Worm (Caenorhabditis elegans) whole organism, L4 larva: ENCODE results near the gene W06D11.2.

Experiments
- F44E2.7 ChIP-seq: fragments of 200-800 bp; sonication (Bioruptor generic); IDR thresholded peaks from 2 replicates; pipeline ENCODE4 v2.1.2; 2022; ENCODE audit warnings: missing genetic modification characterization, missing compliant biosample characterization
- R02D3.7 ChIP-seq: fragments of 150-350 bp; sonication (generic microtip); optimal IDR thresholded peaks from 3 replicates; lab custom pipeline; 2014; ENCODE audit warnings: missing biosample characterization, missing genetic modification characterization
- T26A8.4 ChIP-seq: fragments of 200-800 bp; sonication (Bioruptor generic); IDR thresholded peaks from 2 replicates; pipeline ENCODE4 v1.3.6; 2022; ENCODE audit warnings: missing genetic modification characterization, missing compliant biosample characterization
- aha-1 ChIP-seq: fragments of 150-350 bp; peaks from one replicate; lab custom pipeline; 2014; ENCODE audit warnings: missing biosample characterization, missing genetic modification characterization
- aly-2 ChIP-seq: sonication (generic microtip); optimal IDR thresholded peaks from 2 replicates; lab custom pipeline; 2018; ENCODE audit warnings: missing biosample characterization, missing genetic modification characterization
- ceh-20 ChIP-seq: fragments of 200-800 bp; sonication (Bioruptor generic); IDR thresholded peaks from 2 replicates; pipeline ENCODE4 v1.3.6; 2022; ENCODE audit warnings: missing genetic modification reagents, missing genetic modification characterization, missing compliant biosample characterization
- ces-1 ChIP-seq: fragments of 150-350 bp; sonication (generic microtip); optimal IDR thresholded peaks from 4 replicates; lab custom pipeline; 2014; ENCODE audit warnings: missing biosample characterization, missing genetic modification reagents, missing genetic modification characterization
- daf-19 ChIP-seq: fragments of 200-800 bp; sonication (Bioruptor generic); conservative IDR thresholded peaks from 2 replicates; pipeline ENCODE4 v1.3.6; 2022; ENCODE audit warnings: missing genetic modification characterization, missing compliant biosample characterization
- dmd-6 ChIP-seq: fragments of 200-800 bp; sonication (Bioruptor generic); IDR thresholded peaks from 2 replicates; pipeline ENCODE4 v1.3.6; 2022; ENCODE audit warnings: missing genetic modification reagents, missing genetic modification characterization, missing compliant biosample characterization
- dmd-8 ChIP-seq: fragments of 200-800 bp; sonication (Bioruptor generic); IDR thresholded peaks from 2 replicates; pipeline ENCODE4 v1.3.6; 2022; ENCODE audit warnings: missing genetic modification characterization, missing compliant biosample characterization
- dmd-9 ChIP-seq: fragments of 200-800 bp; sonication (Bioruptor generic); IDR thresholded peaks from 2 replicates; pipeline ENCODE4 v1.3.6; 2022; ENCODE audit warnings: missing genetic modification reagents, missing genetic modification characterization, missing compliant biosample characterization
- dve-1 ChIP-seq: sonication (generic microtip); optimal IDR thresholded peaks from 2 replicates; lab custom pipeline; 2017; ENCODE audit warnings: antibody characterized with exemption, mild to moderate bottlenecking, missing genetic modification characterization, missing compliant biosample characterization; ENCODE audit not compliant: insufficient read depth
- hif-1 ChIP-seq, 2 experiments: sonication (generic microtip); optimal IDR thresholded peaks; 2 replicates each; lab custom pipeline; 2016 to 2017; ENCODE audit warnings: missing compliant biosample characterization in 2 of 2, missing genetic modification characterization in 2 of 2, missing genetic modification reagents in 2 of 2, missing genotype in 2 of 2, mild to moderate bottlenecking in 1 of 2
- hlh-11 ChIP-seq: fragments of 200-800 bp; sonication (Bioruptor generic); optimal IDR thresholded peaks from 2 replicates; lab custom pipeline; 2018; ENCODE audit warnings: mild to moderate bottlenecking, missing genetic modification characterization, missing compliant biosample characterization
- hmg-1.1 ChIP-seq: fragments of 200-800 bp; sonication (Bioruptor generic); IDR thresholded peaks from 2 replicates; pipeline ENCODE4 v1.3.6; 2022; ENCODE audit warnings: missing genetic modification reagents, missing genetic modification characterization, missing compliant biosample characterization
- jun-1 ChIP-seq: fragments of 150-350 bp; optimal IDR thresholded peaks from 2 replicates; lab custom pipeline; 2014; ENCODE audit warnings: missing biosample characterization, missing genetic modification reagents, missing genetic modification characterization
- lir-3 ChIP-seq: sonication (generic microtip); optimal IDR thresholded peaks from 2 replicates; lab custom pipeline; 2016; ENCODE audit warnings: mild to moderate bottlenecking, missing genetic modification characterization, missing compliant biosample characterization
- mdt-29 ChIP-seq: fragments of 200-800 bp; sonication (Bioruptor generic); IDR thresholded peaks from 2 replicates; pipeline ENCODE4 v1.3.6; 2022; ENCODE audit warnings: missing genetic modification reagents, missing genetic modification characterization, missing compliant biosample characterization
- mxl-2 ChIP-seq: fragments of 200-800 bp; sonication (Bioruptor generic); conservative IDR thresholded peaks from 2 replicates; pipeline ENCODE4 v1.3.6; 2022; ENCODE audit warnings: missing genetic modification reagents, missing genetic modification characterization, missing compliant biosample characterization
- nhr-10 ChIP-seq: fragments of 150-350 bp; optimal IDR thresholded peaks from 2 replicates; lab custom pipeline; 2014; ENCODE audit warnings: missing biosample characterization, missing genetic modification characterization
- nhr-11 ChIP-seq: fragments of 150-350 bp; optimal IDR thresholded peaks from 2 replicates; lab custom pipeline; 2014; ENCODE audit warnings: missing biosample characterization, missing genetic modification characterization
- nhr-76 ChIP-seq: fragments of 150-350 bp; optimal IDR thresholded peaks from 2 replicates; lab custom pipeline; 2014; ENCODE audit warnings: missing biosample characterization, missing genetic modification characterization
- pha-4 ChIP-seq, 2 experiments: fragments of 150-350 bp in 1 of 2; fragments of 200-800 bp in 1 of 2; sonication (Bioruptor generic) in 1 of 2; IDR thresholded peaks in 1 of 2; optimal IDR thresholded peaks in 1 of 2; 2 replicates each; pipeline versions ENCODE4 v1.3.6 to Lab custom; 2014 to 2022; ENCODE audit warnings: missing genetic modification characterization in 2 of 2, missing genetic modification reagents in 2 of 2, missing biosample characterization in 1 of 2, missing compliant biosample characterization in 1 of 2
- pqm-1 ChIP-seq: sonication (generic microtip); optimal IDR thresholded peaks from 2 replicates; lab custom pipeline; 2017; ENCODE audit warnings: missing biosample characterization, missing genetic modification characterization
- rbr-2 ChIP-seq: sonication (generic microtip); optimal IDR thresholded peaks from 2 replicates; lab custom pipeline; 2016; ENCODE audit warnings: missing genotype, missing genetic modification characterization, missing compliant biosample characterization
- set-16 ChIP-seq: fragments of 200-800 bp; sonication (Bioruptor generic); IDR thresholded peaks from 2 replicates; pipeline ENCODE4 v1.3.6; 2022; ENCODE audit warnings: missing genetic modification reagents, missing genetic modification characterization, missing compliant biosample characterization
- snpc-4 ChIP-seq: fragments of 150-350 bp; optimal IDR thresholded peaks from 2 replicates; lab custom pipeline; 2014; ENCODE audit warnings: missing biosample characterization, missing genetic modification characterization
- tag-97 ChIP-seq: fragments of 200-800 bp; sonication (Bioruptor generic); IDR thresholded peaks from 2 replicates; pipeline ENCODE4 v1.3.6; 2022; ENCODE audit warnings: missing genetic modification characterization, missing compliant biosample characterization
- unc-130 ChIP-seq: sonication (generic microtip); optimal IDR thresholded peaks from 2 replicates; lab custom pipeline; 2016; ENCODE audit warnings: missing genetic modification reagents, missing genetic modification characterization, missing compliant biosample characterization
- unc-62 ChIP-seq, 3 experiments: fragments of 150-350 bp in 1 of 3; sonication (generic microtip); optimal IDR thresholded peaks in 2 of 3; peaks in 1 of 3; 1 replicate in 1 of 3; 2 replicates in 2 of 3; lab custom pipeline; 2014 to 2017; ENCODE audit warnings: missing biosample characterization in 3 of 3, missing genetic modification characterization in 3 of 3, missing genetic modification reagents in 3 of 3, missing genotype in 1 of 3
- zag-1 ChIP-seq: fragments of 150-350 bp; optimal IDR thresholded peaks from 2 replicates; lab custom pipeline; 2014; ENCODE audit warnings: missing biosample characterization, missing genetic modification characterization
- ztf-11 ChIP-seq: fragments of 150-350 bp; optimal IDR thresholded peaks from 2 replicates; lab custom pipeline; 2014; ENCODE audit warnings: missing biosample characterization, missing genetic modification characterization

W06D11.2 gene

DNA sequence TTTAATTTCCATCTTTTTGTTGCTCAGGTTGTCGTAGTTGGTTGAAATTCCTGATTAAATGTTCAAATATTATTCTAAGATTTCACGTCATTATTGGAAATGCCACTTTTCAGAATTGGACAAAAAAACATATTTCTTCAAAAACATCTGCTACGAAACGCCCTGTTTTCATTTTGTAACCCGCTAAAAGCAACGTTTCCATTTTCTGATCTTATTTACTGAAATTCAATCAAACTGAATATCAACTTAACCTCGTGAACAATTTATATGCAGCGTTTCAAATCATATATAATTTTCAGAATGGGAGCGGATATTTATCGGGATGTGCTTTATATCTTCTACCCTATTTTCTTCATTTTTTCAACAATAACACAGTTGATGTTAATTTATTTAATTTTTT, 26.9 kb upstream of the W06D11.2 start, which contains the start of gene srd-40:
srd-40 (plus strand) TSS at position 301 of the 400 bp plus-strand sequence.
- no peak for TF ChIP-seq dve-1 (tag; lab: Kevin White, UChicago)
- TF ChIP-seq dmd-6 (GFP tag; lab: Robert Waterston, UW) = no peak
- no peak for TF ChIP-seq dmd-8
- TF ChIP-seq set-16 (GFP tag; lab: Robert Waterston, UW) = no peak
- no peak for TF ChIP-seq mdt-29
- no peak for TF ChIP-seq F44E2.7 (GFP tag; lab: Robert Waterston, UW)
- no peak for TF ChIP-seq dmd-9 (GFP tag; lab: Robert Waterston, UW)
- no peak for TF ChIP-seq pha-4 (GFP tag; IDR thresholded peaks at IDR 0.05; lab: Robert Waterston, UW)
- no peak for TF ChIP-seq pha-4 (tag; optimal IDR thresholded peaks at IDR 0.05; lab: Kevin White, UChicago)
- TF ChIP-seq R02D3.7 (tag; lab: Kevin White, UChicago) = no peak
- no peak for TF ChIP-seq tag-97 (GFP tag; lab: Robert Waterston, UW)
- no peak for TF ChIP-seq zag-1
- TF ChIP-seq nhr-10 = no peak
- TF ChIP-seq lir-3 (tag; lab: Kevin White, UChicago) = no peak
- TF ChIP-seq aly-2 = no peak
- no peak for TF ChIP-seq nhr-76 (tag; lab: Kevin White, UChicago)
- no peak for TF ChIP-seq pqm-1 (tag; lab: Kevin White, UChicago)

DNA sequence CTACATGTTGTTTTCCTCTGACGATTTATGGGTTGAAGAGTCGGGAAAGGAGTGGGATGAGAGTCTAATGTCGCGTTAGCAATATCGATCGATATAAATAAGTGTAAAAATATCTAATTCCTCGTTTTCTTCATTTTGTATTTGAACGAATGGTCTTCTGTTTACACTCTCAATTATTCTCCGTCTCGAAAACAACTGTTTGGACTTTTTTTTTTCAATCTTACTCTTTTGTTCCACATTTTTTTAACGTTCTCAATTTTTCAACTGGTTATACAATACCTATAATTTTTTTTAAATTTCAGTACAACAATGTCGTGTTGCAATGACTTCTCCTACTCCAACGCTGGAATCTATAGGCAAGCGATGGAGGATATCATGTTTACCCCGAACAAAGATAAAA, 24.8 kb upstream of the W06D11.2 start, which contains the start of gene F17A2.13:
F17A2.13 (plus strand) TSS at position 301 of the 400 bp plus-strand sequence.
- no peak for TF ChIP-seq T26A8.4 (GFP tag; lab: Robert Waterston, UW)
- TF ChIP-seq hmg-1.1 (GFP tag; lab: Robert Waterston, UW) = no peak
- TF ChIP-seq nhr-11 (tag; lab: Kevin White, UChicago) = no peak
- TF ChIP-seq ces-1 (GFP tag; lab: Kevin White, UChicago) = no peak

DNA sequence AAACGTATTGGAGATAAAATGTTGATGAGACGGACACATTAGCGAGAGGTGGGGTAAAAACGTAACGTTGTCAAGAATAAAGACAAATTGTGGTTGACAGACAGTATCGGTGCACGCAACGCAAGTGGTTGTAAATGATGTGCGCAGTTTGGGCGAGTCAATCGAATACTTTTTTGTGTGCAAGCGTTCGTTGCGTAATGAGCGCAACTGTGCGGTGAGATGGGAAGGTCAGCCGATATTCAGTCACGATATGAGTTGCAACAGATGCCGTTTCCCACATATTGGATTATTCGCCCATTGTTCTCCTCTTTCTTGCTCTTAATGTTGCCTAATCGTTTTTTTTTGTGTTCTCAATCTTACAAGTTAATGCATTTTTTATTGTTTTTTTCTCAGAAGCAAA, 24.2 kb upstream of the W06D11.2 start, which contains the start of gene ceh-40:
ceh-40 (minus strand) TSS at position 41 of the 400 bp plus-strand sequence.
- no peak for TF ChIP-seq hlh-11 (tag; lab: Kevin White, UChicago)
- TF ChIP-seq unc-62 (GFP tag; optimal IDR thresholded peaks at IDR 0.05 in 1 of 2; lab: Kevin White, UChicago) = peak in 1 of 2 experiments; percentile 48
- TF ChIP-seq unc-62 (tag; optimal IDR thresholded peaks at IDR 0.05; lab: Kevin White, UChicago) = no peak

DNA sequence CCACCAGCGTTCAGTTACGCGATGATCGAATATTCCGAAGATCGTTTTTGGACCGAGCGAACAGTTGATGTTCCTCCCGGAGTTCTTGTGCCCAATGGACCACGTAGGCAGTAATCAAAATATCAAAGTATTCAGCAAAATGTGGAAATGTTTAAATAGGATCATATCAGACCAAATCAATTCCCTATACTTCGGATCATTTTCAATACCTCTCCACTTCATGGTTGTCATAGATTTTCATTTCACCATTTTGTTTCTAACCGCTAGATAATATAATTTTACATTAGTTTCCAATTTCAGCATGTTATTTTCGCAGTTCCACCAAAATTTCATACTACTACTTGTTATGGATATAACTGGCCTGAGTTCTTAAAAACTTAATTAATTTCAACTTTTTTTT, 21.0 kb upstream of the W06D11.2 start:
- TF ChIP-seq mxl-2 (GFP tag; lab: Robert Waterston, UW) = no peak
- TF ChIP-seq unc-62 (GFP tag; optimal IDR thresholded peaks at IDR 0.05 in 1 of 2; lab: Kevin White, UChicago) = peak in 1 of 2 experiments; percentile 91
- TF ChIP-seq unc-62 (tag; optimal IDR thresholded peaks at IDR 0.05; lab: Kevin White, UChicago) = no peak

DNA sequence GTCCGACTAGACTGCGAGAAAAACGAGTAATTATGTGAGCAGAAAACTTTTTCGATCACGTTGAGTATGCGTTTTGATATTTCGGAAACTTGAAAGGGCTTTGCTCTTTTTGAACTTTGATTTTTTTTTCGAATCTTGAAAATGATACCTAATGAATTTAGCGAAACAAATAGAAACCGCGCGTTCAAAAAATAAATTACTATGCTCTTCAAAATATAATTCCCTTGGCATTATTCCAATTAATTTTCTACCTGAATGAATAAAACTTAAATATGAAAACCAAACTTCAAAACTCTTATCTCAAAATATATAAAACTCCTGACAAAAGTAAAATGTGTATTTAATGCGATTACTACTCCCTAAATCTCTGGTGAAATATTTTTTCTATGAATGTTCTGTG, 18.7 kb upstream of the W06D11.2 start, which contains the start of gene xtr-2:
xtr-2 (plus strand) TSS at position 301 of the 400 bp plus-strand sequence.
- TF ChIP-seq daf-19 (GFP tag; lab: Robert Waterston, UW) (no peak), nhr-76 (tag; lab: Kevin White, UChicago) (no peak), aha-1 (tag; lab: Kevin White, UChicago) (no peak), hif-1 (tag; optimal IDR thresholded peaks at IDR 0.05; lab: Kevin White, UChicago) (no peak), dve-1 (tag; lab: Kevin White, UChicago) (no peak), snpc-4 (tag; lab: Kevin White, UChicago) (no peak), F44E2.7 (GFP tag; lab: Robert Waterston, UW) (no peak), rbr-2 (tag; lab: Kevin White, UChicago) (no peak), unc-130 (GFP tag; lab: Kevin White, UChicago) (no peak), ztf-11 (no peak), lir-3 (tag; lab: Kevin White, UChicago) (no peak), ceh-20 (GFP tag; lab: Robert Waterston, UW) (no peak), jun-1 (no peak)
